Fruit fly (Drosophila melanogaster) whole organism, prepupa: ENCODE data around the gene Acbp3.
A peak's percentile ranks its signal among the peaks of the same experiment; 100 is the strongest.

Source experiments
- Blimp-1 ChIP-seq: fragments of 200-800 bp; sonication (Bioruptor generic); optimal IDR thresholded peaks from 3 replicates; lab custom pipeline; 2017; ENCODE audit warnings: missing biosample characterization, missing genetic modification characterization, mild to moderate bottlenecking, moderate library complexity, missing genetic modification reagents
- CG10631 ChIP-seq: fragments of 200-800 bp; sonication (Bioruptor generic); optimal IDR thresholded peaks from 2 replicates; lab custom pipeline; 2016; ENCODE audit warnings: missing biosample characterization, missing genetic modification characterization
- CG10669 ChIP-seq: fragments of 200-800 bp; sonication (Bioruptor generic); optimal IDR thresholded peaks from 3 replicates; lab custom pipeline; 2018; ENCODE audit warnings: missing biosample characterization, mild to moderate bottlenecking, missing genetic modification characterization, moderate library complexity
- CG11294 ChIP-seq: fragments of 200-800 bp; sonication (Bioruptor generic); IDR thresholded peaks from 2 replicates; pipeline ENCODE4 v1.3.6; 2022; ENCODE audit warnings: missing biosample characterization, missing genetic modification characterization
- CG11902 ChIP-seq: fragments of 200-800 bp; sonication (Bioruptor generic); optimal IDR thresholded peaks from 3 replicates; lab custom pipeline; 2016; ENCODE audit warnings: missing biosample characterization, missing genetic modification characterization
- CG15336 ChIP-seq: fragments of 200-800 bp; sonication (Bioruptor generic); IDR thresholded peaks from 2 replicates; pipeline ENCODE4 v1.3.6; 2022; ENCODE audit warnings: missing biosample characterization, missing genetic modification characterization
- CG1621 ChIP-seq: fragments of 200-800 bp; sonication (Bioruptor generic); optimal IDR thresholded peaks from 3 replicates; lab custom pipeline; 2018; ENCODE audit warnings: missing biosample characterization, mild to moderate bottlenecking, missing genetic modification characterization
- CG16779 ChIP-seq: fragments of 200-800 bp; sonication (Bioruptor generic); optimal IDR thresholded peaks from 3 replicates; lab custom pipeline; 2017; ENCODE audit warnings: missing biosample characterization, mild to moderate bottlenecking, missing genetic modification characterization
- CG3032 ChIP-seq: fragments of 200-800 bp; optimal IDR thresholded peaks from 2 replicates; lab custom pipeline; 2019; ENCODE audit warnings: missing biosample characterization, mild to moderate bottlenecking, missing genetic modification characterization, moderate library complexity
- CG31627 ChIP-seq: fragments of 200-800 bp; sonication (Bioruptor generic); optimal IDR thresholded peaks from 3 replicates; lab custom pipeline; 2016; ENCODE audit warnings: missing biosample characterization, missing genetic modification characterization
- CG32006 ChIP-seq: fragments of 200-800 bp; sonication (Bioruptor generic); optimal IDR thresholded peaks from 3 replicates; lab custom pipeline; 2017; ENCODE audit warnings: missing biosample characterization, mild to moderate bottlenecking, missing genetic modification characterization
- CG34406 ChIP-seq: fragments of 200-800 bp; sonication (Bioruptor generic); optimal IDR thresholded peaks from 3 replicates; lab custom pipeline; 2016; ENCODE audit warnings: missing biosample characterization, missing genetic modification characterization
- CG3919 ChIP-seq: fragments of 200-800 bp; sonication (Bioruptor generic); optimal IDR thresholded peaks from 3 replicates; lab custom pipeline; 2016; ENCODE audit warnings: missing biosample characterization, missing genetic modification characterization
- CG4318 ChIP-seq: fragments of 200-800 bp; sonication (Bioruptor generic); optimal IDR thresholded peaks from 3 replicates; lab custom pipeline; 2017; ENCODE audit warnings: missing biosample characterization, mild to moderate bottlenecking, missing genetic modification characterization
- CG6163 ChIP-seq: fragments of 200-800 bp; sonication (Bioruptor generic); IDR thresholded peaks from 3 replicates; pipeline ENCODE4 v1.3.6; 2022; ENCODE audit warnings: missing biosample characterization, missing genetic modification characterization
- CG6276 ChIP-seq: fragments of 200-800 bp; sonication (Bioruptor generic); optimal IDR thresholded peaks from 2 replicates; lab custom pipeline; 2017; ENCODE audit warnings: missing biosample characterization, mild to moderate bottlenecking, missing genetic modification characterization
- CG6792 ChIP-seq: fragments of 200-800 bp; sonication (Bioruptor generic); optimal IDR thresholded peaks from 3 replicates; lab custom pipeline; 2016; ENCODE audit warnings: missing biosample characterization, missing genetic modification characterization
- CG6808 ChIP-seq: fragments of 200-800 bp; sonication (Bioruptor generic); optimal IDR thresholded peaks from 3 replicates; lab custom pipeline; 2017; ENCODE audit warnings: missing biosample characterization, missing genetic modification characterization, mild to moderate bottlenecking, moderate library complexity, missing genetic modification reagents
- CG6854 ChIP-seq: fragments of 200-800 bp; sonication (Bioruptor generic); optimal IDR thresholded peaks from 2 replicates; lab custom pipeline; 2017; ENCODE audit warnings: missing biosample characterization, mild to moderate bottlenecking, missing genetic modification characterization
- CG8119 ChIP-seq: fragments of 200-800 bp; sonication (Bioruptor generic); IDR thresholded peaks from 3 replicates; pipeline ENCODE4 v1.3.6; 2022; ENCODE audit warnings: missing biosample characterization, missing genetic modification characterization
- CG8632 ChIP-seq: fragments of 200-800 bp; sonication (Bioruptor generic); optimal IDR thresholded peaks from 3 replicates; lab custom pipeline; 2016; ENCODE audit warnings: missing biosample characterization, missing genetic modification characterization
- CG9139 ChIP-seq: fragments of 200-800 bp; sonication (Bioruptor generic); optimal IDR thresholded peaks from 3 replicates; lab custom pipeline; 2017; ENCODE audit warnings: missing biosample characterization, mild to moderate bottlenecking, missing genetic modification characterization
- Eip75B ChIP-seq: fragments of 200-800 bp; sonication (Bioruptor generic); optimal IDR thresholded peaks from 3 replicates; lab custom pipeline; 2016; ENCODE audit warnings: missing biosample characterization, missing genetic modification characterization
- Eip78C ChIP-seq: fragments of 200-800 bp; sonication (Bioruptor generic); peaks from one replicate; lab custom pipeline; 2016; ENCODE audit warnings: missing biosample characterization, missing genetic modification characterization
- Ets21C ChIP-seq: fragments of 200-800 bp; sonication (Bioruptor generic); optimal IDR thresholded peaks from 3 replicates; lab custom pipeline; 2016; ENCODE audit warnings: missing biosample characterization, missing genetic modification characterization
- Ets96B ChIP-seq: fragments of 200-800 bp; optimal IDR thresholded peaks from 2 replicates; lab custom pipeline; 2019; ENCODE audit warnings: missing biosample characterization, mild to moderate bottlenecking, missing genetic modification characterization, moderate library complexity
- Gug ChIP-seq: fragments of 200-800 bp; sonication (Bioruptor generic); IDR thresholded peaks from 2 replicates; pipeline ENCODE4 v1.3.6; 2022; ENCODE audit warnings: missing biosample characterization, missing genetic modification characterization
- Hr38 ChIP-seq: sonication (Bioruptor generic); optimal IDR thresholded peaks from 2 replicates; lab custom pipeline; 2016; ENCODE audit warnings: missing biosample characterization, missing genetic modification characterization
- Hr39 ChIP-seq: fragments of 200-800 bp; sonication (Bioruptor generic); optimal IDR thresholded peaks from 2 replicates; lab custom pipeline; 2016; ENCODE audit warnings: missing biosample characterization, missing genetic modification characterization
- OdsH ChIP-seq: fragments of 200-800 bp; sonication (Bioruptor generic); optimal IDR thresholded peaks from 3 replicates; lab custom pipeline; 2016; ENCODE audit warnings: missing biosample characterization, missing genetic modification characterization
- Sox15 ChIP-seq: fragments of 200-800 bp; sonication (Bioruptor generic); optimal IDR thresholded peaks from 3 replicates; lab custom pipeline; 2016; ENCODE audit warnings: missing biosample characterization, missing genetic modification characterization
- cyc ChIP-seq: fragments of 200-800 bp; sonication (Bioruptor generic); optimal IDR thresholded peaks from 3 replicates; lab custom pipeline; 2016; ENCODE audit warnings: missing biosample characterization, missing genetic modification characterization
- dsx ChIP-seq: fragments of 200-800 bp; optimal IDR thresholded peaks from 3 replicates; lab custom pipeline; 2019; ENCODE audit warnings: missing biosample characterization, mild to moderate bottlenecking, missing genetic modification characterization, moderate library complexity; ENCODE audit not compliant: poor library complexity, severe bottlenecking
- eg ChIP-seq: fragments of 200-800 bp; sonication (Bioruptor generic); IDR thresholded peaks from 3 replicates; pipeline ENCODE4 v1.3.6; 2022; ENCODE audit warnings: missing biosample characterization, missing genetic modification characterization
- esn ChIP-seq: fragments of 200-800 bp; sonication (Bioruptor generic); optimal IDR thresholded peaks from 2 replicates; lab custom pipeline; 2016; ENCODE audit warnings: missing biosample characterization, mild to moderate bottlenecking, missing genetic modification characterization, moderate library complexity
- fd59A ChIP-seq: fragments of 200-800 bp; sonication (Bioruptor generic); optimal IDR thresholded peaks from 2 replicates; lab custom pipeline; 2017; ENCODE audit warnings: missing biosample characterization, mild to moderate bottlenecking, missing genetic modification characterization, missing genetic modification reagents
- fd85E ChIP-seq: fragments of 200-800 bp; sonication (Bioruptor generic); optimal IDR thresholded peaks from 3 replicates; lab custom pipeline; 2016; ENCODE audit warnings: missing biosample characterization, missing genetic modification characterization
- fkh ChIP-seq: fragments of 200-800 bp; sonication (Bioruptor generic); optimal IDR thresholded peaks from 3 replicates; lab custom pipeline; 2017; ENCODE audit warnings: missing biosample characterization, mild to moderate bottlenecking, missing genetic modification characterization, moderate library complexity
- net ChIP-seq: fragments of 200-800 bp; sonication (Bioruptor generic); optimal IDR thresholded peaks from 3 replicates; lab custom pipeline; 2016; ENCODE audit warnings: missing biosample characterization, missing genetic modification characterization
- pdm3 ChIP-seq: fragments of 200-800 bp; sonication (Bioruptor generic); optimal IDR thresholded peaks from 3 replicates; lab custom pipeline; 2016; ENCODE audit warnings: missing biosample characterization, missing genetic modification characterization
- salr ChIP-seq, 2 experiments: fragments of 200-800 bp; sonication (Bioruptor generic); optimal IDR thresholded peaks; 3 replicates each; lab custom pipeline; 2016 to 2018; ENCODE audit warnings: missing biosample characterization in 2 of 2, missing genetic modification characterization in 2 of 2, mild to moderate bottlenecking in 1 of 2
- ss ChIP-seq, 2 experiments: fragments of 200-800 bp; sonication (Bioruptor generic); optimal IDR thresholded peaks; 2 replicates in 1 of 2; 3 replicates in 1 of 2; lab custom pipeline; 2017 to 2018; ENCODE audit warnings: mild to moderate bottlenecking in 2 of 2, missing biosample characterization in 2 of 2, missing genetic modification characterization in 2 of 2, moderate library complexity in 1 of 2
- topi ChIP-seq: fragments of 200-800 bp; sonication (Bioruptor generic); optimal IDR thresholded peaks from 3 replicates; lab custom pipeline; 2016; ENCODE audit warnings: missing biosample characterization, missing genetic modification characterization
- vri ChIP-seq: fragments of 200-800 bp; sonication (Bioruptor generic); optimal IDR thresholded peaks from 3 replicates; lab custom pipeline; 2016; ENCODE audit warnings: missing biosample characterization, mild to moderate bottlenecking, missing genetic modification characterization

The Acbp3 gene

dm6 chr3L:7134818-7135217 lies 4.1 kb downstream of the Acbp3 start (continued):
- TF ChIP-seq CG1621 (peak; percentile 50), CG8119 (GFP tag; lab: Robert Waterston, UW) (peak; percentile 36; the same call in 1 of the 3 replicates), pdm3 (GFP tag; lab: Kevin White, UChicago) (no peak), CG10669 (GFP tag; lab: Kevin White, UChicago) (peak; percentile 40), CG6276 (GFP tag; lab: Kevin White, UChicago) (peak; percentile 39), Ets96B (peak; percentile 14), fd59A (GFP tag; lab: Kevin White, UChicago) (peak; percentile 10), Hr39 (GFP tag; lab: Kevin White, UChicago) (no peak), cyc (no peak), ss (GFP tag; optimal IDR thresholded peaks at IDR 0.05; lab: Kevin White, UChicago) (peak; percentile 36 to 77), CG8632 (GFP tag; lab: Kevin White, UChicago) (no peak), CG11902 (GFP tag; lab: Kevin White, UChicago) (no peak), salr (GFP tag; optimal IDR thresholded peaks at IDR 0.05; lab: Kevin White, UChicago) (peak in 1 of 2 experiments; percentile 3), CG6792 (no peak), CG6854 (GFP tag; lab: Kevin White, UChicago) (no peak), CG3032 (tag; lab: Kevin White, UChicago) (no peak), esn (no peak), Sox15 (no peak), CG11294 (GFP tag; lab: Robert Waterston, UW) (no peak), fd85E (GFP tag; lab: Kevin White, UChicago) (no peak), CG10631 (GFP tag; lab: Kevin White, UChicago) (no peak), vri (no peak), Gug (GFP tag; lab: Robert Waterston, UW) (peak; percentile 11; the same call in 1 of the 2 replicates), CG9139 (GFP tag; lab: Kevin White, UChicago) (peak; percentile 53), CG6808 (GFP tag; lab: Kevin White, UChicago) (peak; percentile 73), CG3919 (GFP tag; lab: Kevin White, UChicago) (no peak), OdsH (no peak), topi (GFP tag; lab: Kevin White, UChicago) (no peak)

- no peak for TF ChIP-seq dsx (GFP tag; lab: Kevin White, UChicago)
- TF ChIP-seq CG32006, result peak; percentile 20
- peak; percentile 6 for TF ChIP-seq CG6808 (GFP tag; lab: Kevin White, UChicago)
- TF ChIP-seq CG8632 (GFP tag; lab: Kevin White, UChicago), result no peak
- peak; percentile 28; the same call in 1 of the 3 replicates for TF ChIP-seq CG6163 (GFP tag; lab: Robert Waterston, UW)
- TF ChIP-seq CG6854 (GFP tag; lab: Kevin White, UChicago), result no peak
- no peak for TF ChIP-seq Blimp-1
- TF ChIP-seq Eip75B (GFP tag; lab: Kevin White, UChicago), result no peak
- TF ChIP-seq CG6276 (GFP tag; lab: Kevin White, UChicago), result peak; percentile 6
- peak; percentile 30; the same call in 1 of the 3 replicates for TF ChIP-seq CG8119 (GFP tag; lab: Robert Waterston, UW)
- no peak for TF ChIP-seq CG15336 (GFP tag; lab: Robert Waterston, UW)
- TF ChIP-seq Hr38 (GFP tag; lab: Kevin White, UChicago), result no peak
- TF ChIP-seq CG4318 (GFP tag; lab: Kevin White, UChicago), result no peak
- TF ChIP-seq Hr39 (GFP tag; lab: Kevin White, UChicago), result no peak
- no peak for TF ChIP-seq CG34406 (GFP tag; lab: Kevin White, UChicago)
- TF ChIP-seq eg (GFP tag; lab: Robert Waterston, UW), result no peak
- no peak for TF ChIP-seq fkh (GFP tag; lab: Kevin White, UChicago)
- no peak for TF ChIP-seq CG16779
- TF ChIP-seq Ets21C (GFP tag; lab: Kevin White, UChicago), result no peak
- peak; percentile 21 for TF ChIP-seq CG1621
- no peak for TF ChIP-seq CG31627 (GFP tag; lab: Kevin White, UChicago)
- no peak for TF ChIP-seq CG9139 (GFP tag; lab: Kevin White, UChicago)
- TF ChIP-seq CG11902 (GFP tag; lab: Kevin White, UChicago), result no peak
- peak; percentile 24 to 66 for TF ChIP-seq ss (GFP tag; optimal IDR thresholded peaks at IDR 0.05; lab: Kevin White, UChicago)
- peak; percentile 19 for TF ChIP-seq Eip78C
- no peak for TF ChIP-seq net (GFP tag; lab: Kevin White, UChicago)
- TF ChIP-seq, all 60 proteins: peak for 8
Observed at dm6 chr3L:7136663-7137062, 6.0 kb downstream of the Acbp3 start.
